Worm (Caenorhabditis elegans): Measurements from ENCODE around the gene dgat-2.

The dgat-2 gene

ce11 chrV:17667676-17668075, 7.6 kb downstream of the dgat-2 start, which contains the start of gene F59A1.12:
F59A1.12 (minus strand) TSS chrV:17667776.
- TF ChIP-seq mdl-1 (tag; optimal IDR thresholded peaks at IDR 0.05) (no peak), skn-1 (tag; optimal IDR thresholded peaks at IDR 0.05) (no peak), lsy-12 (tag; optimal IDR thresholded peaks at IDR 0.05) (no peak), pqm-1 (tag; optimal IDR thresholded peaks at IDR 0.05) (no peak), ceh-16 (tag; optimal IDR thresholded peaks at IDR 0.05) (no peak), ceh-82 (tag; optimal IDR thresholded peaks at IDR 0.05) (no peak), elt-2 (tag; optimal IDR thresholded peaks at IDR 0.05) (no peak), ZK546.5 (tag; optimal IDR thresholded peaks at IDR 0.05) (no peak), fos-1 (tag; optimal IDR thresholded peaks at IDR 0.05) (no peak), nhr-237 (tag; optimal IDR thresholded peaks at IDR 0.05) (no peak), nhr-77 (tag; optimal IDR thresholded peaks at IDR 0.05) (no peak), aly-2 (tag; optimal IDR thresholded peaks at IDR 0.05) (no peak), ama-1 (optimal IDR thresholded peaks at IDR 0.05) (no peak), fkh-10 (GFP tag; optimal IDR thresholded peaks at IDR 0.05) (no peak), elt-3 (tag; optimal IDR thresholded peaks at IDR 0.05) (no peak)

DNA sequence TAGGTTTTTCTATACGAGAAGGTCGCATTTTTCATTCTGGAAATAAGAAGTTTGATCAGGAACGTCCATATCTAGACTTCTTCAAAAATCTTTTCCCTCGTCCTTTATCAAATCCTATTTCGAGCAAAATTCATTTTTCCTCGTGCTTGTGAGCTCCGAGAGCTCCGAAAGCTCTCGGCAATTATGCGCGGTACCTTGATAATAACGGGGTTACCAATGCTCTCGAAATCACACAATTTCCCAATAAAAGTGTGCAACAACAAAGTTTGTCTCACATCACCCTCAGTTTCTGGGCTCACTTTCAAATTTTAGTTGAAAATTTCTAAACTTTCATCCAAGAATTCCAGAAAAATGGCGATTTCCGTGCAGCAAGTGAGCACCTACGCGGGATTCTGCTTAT, 8.4 kb downstream of the dgat-2 start, which contains the start of gene str-89:
Gene str-89 (plus strand): TSS at position 301 of the 400 bp plus-strand sequence.
- TF ChIP-seq ceh-16 (tag; optimal IDR thresholded peaks at IDR 0.05), result no peak
- TF ChIP-seq mdl-1 (tag; optimal IDR thresholded peaks at IDR 0.05), result no peak
- no peak for TF ChIP-seq nfya-1 (tag; optimal IDR thresholded peaks at IDR 0.05; ENCODE audit: insufficient read depth)
- TF ChIP-seq lin-15B (tag; optimal IDR thresholded peaks at IDR 0.05), result no peak
- TF ChIP-seq ztf-11 (tag; optimal IDR thresholded peaks at IDR 0.05), result no peak
- no peak for TF ChIP-seq elt-3 (tag; optimal IDR thresholded peaks at IDR 0.05)
- no peak for TF ChIP-seq ceh-82 (tag; optimal IDR thresholded peaks at IDR 0.05)
- no peak for TF ChIP-seq nhr-23 (tag; optimal IDR thresholded peaks at IDR 0.05)
- no peak for TF ChIP-seq ceh-28 (tag; optimal IDR thresholded peaks at IDR 0.05)
- TF ChIP-seq pha-4 (tag; optimal IDR thresholded peaks at IDR 0.05), result no peak
- TF ChIP-seq elt-2 (tag; optimal IDR thresholded peaks at IDR 0.05), result no peak
- TF ChIP-seq elt-1 (tag; optimal IDR thresholded peaks at IDR 0.05), result no peak
- TF ChIP-seq unc-62 (GFP tag; optimal IDR thresholded peaks at IDR 0.05), result no peak
- no peak for TF ChIP-seq daf-12 (tag; optimal IDR thresholded peaks at IDR 0.05)
- no peak for TF ChIP-seq jun-1 (tag; optimal IDR thresholded peaks at IDR 0.05)
- no peak for TF ChIP-seq ama-1 (optimal IDR thresholded peaks at IDR 0.05)
- no peak for TF ChIP-seq egl-5 (tag; optimal IDR thresholded peaks at IDR 0.05)
- TF ChIP-seq nhr-12 (tag; optimal IDR thresholded peaks at IDR 0.05), result no peak
- TF ChIP-seq fkh-10 (GFP tag; optimal IDR thresholded peaks at IDR 0.05), result no peak

DNA sequence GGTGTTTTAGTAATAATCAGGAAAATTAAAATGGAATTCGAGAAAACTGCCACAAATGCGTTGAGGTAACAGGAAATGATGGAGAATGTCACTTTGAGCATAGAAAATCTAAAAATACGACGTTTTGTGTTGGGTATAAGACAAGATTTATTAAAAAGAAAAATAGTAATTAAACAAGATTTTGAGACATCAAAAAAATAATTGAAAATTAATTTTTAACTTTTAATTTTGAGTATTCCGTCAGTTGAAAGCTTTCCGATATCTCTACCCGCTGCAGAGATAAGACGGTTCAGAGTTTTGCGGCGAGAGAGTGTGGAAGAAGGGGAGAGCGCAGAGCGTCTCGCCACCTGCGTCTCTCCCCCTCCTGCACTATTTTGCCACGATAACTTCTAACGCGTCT, 13.2 kb downstream of the dgat-2 start, which contains the start of gene str-93:
Gene str-93 (minus strand): TSS at position 101 of the 400 bp plus-strand sequence.
- TF ChIP-seq ztf-4 (tag; optimal IDR thresholded peaks at IDR 0.05), result no peak
- no peak for TF ChIP-seq ztf-11 (tag; optimal IDR thresholded peaks at IDR 0.05)
- TF ChIP-seq nhr-25 (tag; optimal IDR thresholded peaks at IDR 0.05), result no peak
- no peak for TF ChIP-seq egl-5 (tag; optimal IDR thresholded peaks at IDR 0.05)
- no peak for TF ChIP-seq tbx-2 (tag; optimal IDR thresholded peaks at IDR 0.05)
- TF ChIP-seq pha-4 (tag; optimal IDR thresholded peaks at IDR 0.05), result no peak
- no peak for TF ChIP-seq nhr-23 (tag; optimal IDR thresholded peaks at IDR 0.05)
- TF ChIP-seq unc-39 (tag; optimal IDR thresholded peaks at IDR 0.05), result no peak
- TF ChIP-seq skn-1 (tag; optimal IDR thresholded peaks at IDR 0.05), result no peak
- TF ChIP-seq nhr-28 (tag; optimal IDR thresholded peaks at IDR 0.05), result no peak
- no peak for TF ChIP-seq ceh-82 (tag; optimal IDR thresholded peaks at IDR 0.05)
- TF ChIP-seq fos-1 (tag; optimal IDR thresholded peaks at IDR 0.05), result no peak

ce11 chrV:17676553-17676952, 16.4 kb downstream of the dgat-2 start, which contains the start of gene str-92:
str-92 (minus strand) TSS chrV:17676653.
- TF ChIP-seq pha-4 (tag; optimal IDR thresholded peaks at IDR 0.05) (no peak), fos-1 (tag; optimal IDR thresholded peaks at IDR 0.05) (no peak), R02D3.7 (tag; optimal IDR thresholded peaks at IDR 0.05) (no peak), hmg-11 (tag; optimal IDR thresholded peaks at IDR 0.05) (no peak), ama-1 (optimal IDR thresholded peaks at IDR 0.05) (no peak), skn-1 (tag; optimal IDR thresholded peaks at IDR 0.05) (no peak), nhr-77 (tag; optimal IDR thresholded peaks at IDR 0.05) (no peak), tbx-2 (tag; optimal IDR thresholded peaks at IDR 0.05) (no peak), unc-62 (GFP tag; optimal IDR thresholded peaks at IDR 0.05) (no peak), nhr-11 (tag; optimal IDR thresholded peaks at IDR 0.05) (no peak), elt-3 (tag; optimal IDR thresholded peaks at IDR 0.05) (no peak), daf-12 (tag; optimal IDR thresholded peaks at IDR 0.05) (no peak), nhr-23 (tag; optimal IDR thresholded peaks at IDR 0.05) (no peak), ceh-28 (tag; optimal IDR thresholded peaks at IDR 0.05) (no peak), nfya-1 (tag; optimal IDR thresholded peaks at IDR 0.05; ENCODE audit: insufficient read depth) (no peak), snpc-4 (tag; optimal IDR thresholded peaks at IDR 0.05) (no peak), elt-2 (tag; optimal IDR thresholded peaks at IDR 0.05) (no peak), mml-1 (tag; optimal IDR thresholded peaks at IDR 0.05) (no peak), fkh-10 (GFP tag; optimal IDR thresholded peaks at IDR 0.05) (no peak), jun-1 (tag; optimal IDR thresholded peaks at IDR 0.05) (no peak)
